Worm (Caenorhabditis elegans) whole organism, L3 larva: Measurements from ENCODE around the gene gadr-2.

ENCODE experiments used
- ceh-28 ChIP-seq: fragments of 150-350 bp; optimal IDR thresholded peaks from 2 replicates; lab custom pipeline; 2014; ENCODE audit warnings: missing biosample characterization, missing genetic modification reagents, missing genetic modification characterization
- elt-2 ChIP-seq: sonication (generic microtip); optimal IDR thresholded peaks from 2 replicates; lab custom pipeline; 2016; ENCODE audit warnings: missing genetic modification reagents, mild to moderate bottlenecking, missing genetic modification characterization, missing compliant biosample characterization
- eor-1 ChIP-seq, 2 experiments: fragments of 150-350 bp; optimal IDR thresholded peaks; 2 replicates each; lab custom pipeline; 2014 to 2018; ENCODE audit warnings: missing biosample characterization in 2 of 2, missing genetic modification characterization in 2 of 2
- fos-1 ChIP-seq: fragments of 150-350 bp; optimal IDR thresholded peaks from 2 replicates; lab custom pipeline; 2014; ENCODE audit warnings: missing biosample characterization, missing genetic modification characterization
- jun-1 ChIP-seq: fragments of 150-350 bp; optimal IDR thresholded peaks from 2 replicates; lab custom pipeline; 2014; ENCODE audit warnings: missing biosample characterization, missing genetic modification reagents, missing genetic modification characterization
- nhr-11 ChIP-seq: fragments of 150-350 bp; optimal IDR thresholded peaks from 2 replicates; lab custom pipeline; 2014; ENCODE audit warnings: missing biosample characterization, missing genetic modification characterization
- nhr-237 ChIP-seq: fragments of 150-350 bp; optimal IDR thresholded peaks from 2 replicates; lab custom pipeline; 2014; ENCODE audit warnings: missing biosample characterization, missing genetic modification characterization
- nhr-28 ChIP-seq: fragments of 150-350 bp; optimal IDR thresholded peaks from 2 replicates; lab custom pipeline; 2014; ENCODE audit warnings: missing biosample characterization, missing genetic modification characterization
- nhr-76 ChIP-seq: fragments of 150-350 bp; sonication (generic microtip); optimal IDR thresholded peaks from 5 replicates; lab custom pipeline; 2014; ENCODE audit warnings: missing biosample characterization, missing genetic modification characterization
- pqm-1 ChIP-seq: fragments of 150-350 bp; optimal IDR thresholded peaks from 2 replicates; lab custom pipeline; 2017; ENCODE audit warnings: missing biosample characterization, missing genetic modification characterization, inconsistent platforms
- snpc-4 ChIP-seq: fragments of 150-350 bp; optimal IDR thresholded peaks from 2 replicates; lab custom pipeline; 2014; ENCODE audit warnings: missing biosample characterization, missing genetic modification characterization
- unc-39 ChIP-seq: sonication (generic microtip); optimal IDR thresholded peaks from 4 replicates; lab custom pipeline; 2017; ENCODE audit warnings: missing biosample characterization, missing genetic modification characterization
- unc-62 ChIP-seq: fragments of 150-350 bp; sonication (generic microtip); optimal IDR thresholded peaks from 4 replicates; lab custom pipeline; 2014; ENCODE audit warnings: missing biosample characterization, missing genetic modification reagents, missing genetic modification characterization
- zag-1 ChIP-seq: fragments of 150-350 bp; optimal IDR thresholded peaks from 2 replicates; lab custom pipeline; 2014; ENCODE audit warnings: missing biosample characterization, missing genetic modification characterization

DNA sequence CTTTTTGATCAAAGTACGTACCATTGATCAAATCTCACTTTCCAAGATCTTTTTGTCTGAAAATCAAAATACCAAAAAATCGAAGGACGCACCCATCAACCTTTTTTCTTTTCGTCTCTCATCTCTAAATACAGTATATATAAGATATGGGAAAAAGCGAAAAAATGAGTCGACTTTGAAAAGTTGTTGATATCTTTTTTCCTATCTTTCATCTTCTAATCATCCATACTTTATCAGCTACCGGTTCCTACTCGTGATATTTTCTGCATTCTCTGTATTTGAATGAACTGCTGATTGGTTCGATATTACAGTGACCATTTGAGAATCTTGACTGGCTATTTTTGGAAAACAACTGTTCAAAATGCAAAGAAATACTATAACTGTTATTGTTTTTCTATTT, 31.9 kb upstream of the gadr-2 start, which contains the start of gene C33A12.19:
- TF ChIP-seq fos-1 (tag; lab: Kevin White, UChicago), result no peak
- no peak for TF ChIP-seq nhr-28
- TF ChIP-seq nhr-76 (tag; lab: Kevin White, UChicago), result no peak
- no peak for TF ChIP-seq unc-62 (GFP tag; lab: Kevin White, UChicago)
- no peak for TF ChIP-seq snpc-4 (tag; lab: Kevin White, UChicago)
- no peak for TF ChIP-seq eor-1 (tag; optimal IDR thresholded peaks at IDR 0.05; lab: Kevin White, UChicago)
- peak; percentile 36 for TF ChIP-seq pqm-1 (tag; lab: Kevin White, UChicago)
- no peak for TF ChIP-seq zag-1
- TF ChIP-seq elt-2 (tag; lab: Kevin White, UChicago), result peak; percentile 58
- no peak for TF ChIP-seq jun-1 (tag; lab: Kevin White, UChicago)
- no peak for TF ChIP-seq unc-39
- no peak for TF ChIP-seq nhr-11 (tag; lab: Kevin White, UChicago)
- TF ChIP-seq ceh-28 (tag; lab: Kevin White, UChicago), result no peak
- TF ChIP-seq nhr-237 (tag; lab: Kevin White, UChicago), result no peak
